Fruit fly (Drosophila melanogaster): ENCODE data around the gene bwa.

The bwa gene

DNA sequence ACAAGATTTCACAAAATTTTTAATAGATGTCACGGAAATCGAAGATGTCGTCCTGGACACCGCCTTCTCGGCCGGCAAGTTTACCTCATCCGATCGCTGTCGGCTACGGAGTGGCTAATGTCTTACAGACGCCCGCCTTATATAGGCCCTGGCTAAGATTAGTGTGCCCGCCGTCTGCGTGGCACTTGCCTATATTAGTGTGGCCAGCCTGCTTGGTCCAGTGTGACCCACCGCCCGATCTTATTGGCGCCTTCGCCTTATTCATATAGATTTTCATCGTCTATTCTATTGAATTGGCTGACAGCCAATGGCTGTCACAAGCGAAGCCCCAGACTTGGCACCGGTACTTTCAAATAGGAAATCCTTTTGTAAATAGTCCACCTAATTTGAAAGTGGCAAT lies 49.7 kb downstream of the bwa start:
- TF ChIP-seq ttk (optimal IDR thresholded peaks at IDR 0.05) (no peak), Sin3A (optimal IDR thresholded peaks at IDR 0.05) (no peak), insv (optimal IDR thresholded peaks at IDR 0.05) (no peak), Myc (optimal IDR thresholded peaks at IDR 0.05) (no peak), psq (optimal IDR thresholded peaks at IDR 0.05) (no peak), h (optimal IDR thresholded peaks at IDR 0.05) (no peak)

DNA sequence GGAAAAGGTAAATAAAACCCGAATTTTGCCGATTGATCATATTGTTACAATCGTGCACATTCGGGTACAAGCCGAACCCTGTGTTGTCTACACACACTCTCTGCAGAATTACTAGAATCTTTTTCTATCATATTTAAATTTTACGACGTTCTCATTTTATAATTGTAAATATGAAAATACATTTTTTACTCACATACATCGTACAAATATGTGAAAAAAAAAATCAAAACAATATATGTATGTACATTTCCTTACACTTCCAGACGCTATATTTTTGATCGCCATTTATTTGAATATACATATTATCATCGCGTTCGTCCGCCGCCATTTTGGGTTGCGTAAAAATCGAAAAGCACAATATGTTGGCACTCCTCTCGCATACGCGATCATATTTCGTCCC lies 51.6 kb downstream of the bwa start:
- TF ChIP-seq insv (optimal IDR thresholded peaks at IDR 0.05) (no peak), h (optimal IDR thresholded peaks at IDR 0.05) (no peak), ttk (optimal IDR thresholded peaks at IDR 0.05) (no peak), Myc (optimal IDR thresholded peaks at IDR 0.05) (no peak), Sin3A (optimal IDR thresholded peaks at IDR 0.05) (no peak), psq (optimal IDR thresholded peaks at IDR 0.05) (no peak)

DNA sequence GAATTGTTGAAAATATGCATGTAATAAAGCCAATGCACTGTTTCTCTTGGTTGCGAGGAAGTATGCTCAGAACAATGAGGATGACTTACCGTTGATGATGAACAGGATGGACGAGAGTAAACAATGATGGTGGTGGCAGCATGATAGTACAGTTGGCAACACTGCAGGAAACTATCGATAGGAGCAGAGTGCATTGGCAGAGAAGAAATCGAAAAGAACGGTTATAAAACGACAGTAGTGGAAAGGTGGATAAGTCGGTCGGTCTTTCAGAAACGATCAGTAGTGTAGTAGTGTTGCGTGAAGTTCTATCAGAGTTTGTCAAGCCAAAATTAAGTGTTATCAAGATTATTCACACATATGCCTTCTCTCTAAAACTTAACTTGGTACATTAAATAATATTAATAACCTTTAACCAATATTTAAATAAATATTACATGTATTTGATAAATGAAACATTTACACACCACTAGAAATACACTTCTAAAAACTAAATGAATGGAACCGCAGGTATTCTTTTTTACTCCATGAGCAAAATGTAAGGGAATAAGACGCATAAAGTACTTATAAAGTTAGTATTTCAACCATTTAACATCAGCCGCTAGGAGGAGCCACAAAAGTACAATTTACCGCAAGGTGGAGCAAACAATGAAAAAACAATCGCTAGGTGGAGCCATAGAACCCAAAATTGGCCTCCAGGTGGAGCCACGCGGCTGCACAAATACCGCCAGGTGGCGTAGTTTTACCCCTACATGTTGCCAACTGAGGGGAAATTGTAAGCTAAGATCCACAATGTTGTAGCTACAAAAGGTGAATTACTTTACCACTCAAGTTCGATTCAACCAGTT lies 54.4 kb downstream of the bwa start:
- TF ChIP-seq psq (optimal IDR thresholded peaks at IDR 0.05) (no peak), insv (optimal IDR thresholded peaks at IDR 0.05) (no peak), Sin3A (optimal IDR thresholded peaks at IDR 0.05) (no peak), h (optimal IDR thresholded peaks at IDR 0.05) (no peak), ttk (optimal IDR thresholded peaks at IDR 0.05) (no peak), Myc (optimal IDR thresholded peaks at IDR 0.05) (no peak)

- TF ChIP-seq Myc (optimal IDR thresholded peaks at IDR 0.05) (no peak), insv (optimal IDR thresholded peaks at IDR 0.05) (no peak), psq (optimal IDR thresholded peaks at IDR 0.05) (no peak), Sin3A (optimal IDR thresholded peaks at IDR 0.05) (no peak), ttk (optimal IDR thresholded peaks at IDR 0.05) (no peak), h (optimal IDR thresholded peaks at IDR 0.05) (no peak)
Measured at dm6 chr2L:20121233-20121551, 55.0 kb downstream of the bwa start.
